Fruit fly (Drosophila melanogaster) whole organism, embryonic: ENCODE measurements around the gene Crg-1.

Source experiments
- CG17359 ChIP-seq: fragments of 200-800 bp; sonication (Bioruptor generic); optimal IDR thresholded peaks from 3 replicates; lab custom pipeline; 2018; ENCODE audit warnings: missing biosample characterization, mild to moderate bottlenecking, missing genetic modification characterization, moderate library complexity
- CG6854 ChIP-seq: fragments of 200-800 bp; sonication (Bioruptor generic); optimal IDR thresholded peaks from 3 replicates; lab custom pipeline; 2017; ENCODE audit warnings: missing biosample characterization, mild to moderate bottlenecking, missing genetic modification characterization
- CG8281 ChIP-seq: fragments of 200-800 bp; sonication (Bioruptor generic); optimal IDR thresholded peaks from 2 replicates; lab custom pipeline; 2018; ENCODE audit warnings: missing biosample characterization, mild to moderate bottlenecking, missing genetic modification characterization, moderate library complexity
- Dad ChIP-seq: fragments of 200-800 bp; sonication (Bioruptor generic); optimal IDR thresholded peaks from 3 replicates; lab custom pipeline; 2016; ENCODE audit warnings: missing biosample characterization, missing genetic modification characterization
- Dp ChIP-seq: fragments of 200-800 bp; sonication (Bioruptor generic); optimal IDR thresholded peaks from 2 replicates; lab custom pipeline; 2018; ENCODE audit warnings: missing biosample characterization, mild to moderate bottlenecking, missing genetic modification characterization, moderate library complexity
- Gug ChIP-seq: fragments of 200-800 bp; sonication (Bioruptor generic); IDR thresholded peaks from 4 replicates; pipeline ENCODE4 v1.3.6; 2022; ENCODE audit warnings: missing biosample characterization, missing genetic modification characterization
- ftz-f1 ChIP-seq: fragments of 200-800 bp; sonication (Bioruptor generic); optimal IDR thresholded peaks from 2 replicates; lab custom pipeline; 2016; ENCODE audit warnings: missing biosample characterization, missing genetic modification characterization
- gcm2 ChIP-seq: fragments of 200-800 bp; sonication (Bioruptor generic); optimal IDR thresholded peaks from 2 replicates; lab custom pipeline; 2016; ENCODE audit warnings: missing biosample characterization, missing genetic modification characterization
- hkb ChIP-seq, 2 experiments: fragments of 200-800 bp in 1 of 2; fragments of >200 bp in 1 of 2; sonication (Bioruptor generic) in 1 of 2; IDR thresholded peaks in 1 of 2; optimal IDR thresholded peaks in 1 of 2; 2 replicates each; pipeline versions ENCODE4 v1.3.6 to Lab custom; 2017 to 2022; ENCODE audit warnings: missing biosample characterization in 1 of 2, missing genetic modification characterization in 1 of 2
- pita ChIP-seq: fragments of 200-800 bp; sonication (Bioruptor generic); optimal IDR thresholded peaks from 2 replicates; lab custom pipeline; 2017; ENCODE audit warnings: missing biosample characterization, mild to moderate bottlenecking, missing genetic modification characterization
- ranshi ChIP-seq: fragments of 200-800 bp; sonication (Bioruptor generic); IDR thresholded peaks from 2 replicates; pipeline ENCODE4 v1.3.6; 2022; ENCODE audit warnings: missing biosample characterization, missing genetic modification characterization
- scrt ChIP-seq: fragments of 200-800 bp; sonication (Bioruptor generic); optimal IDR thresholded peaks from 2 replicates; lab custom pipeline; 2018; ENCODE audit warnings: missing biosample characterization, mild to moderate bottlenecking, missing genetic modification characterization, moderate library complexity
- seq ChIP-seq: fragments of 200-800 bp; sonication (Bioruptor generic); IDR thresholded peaks from 2 replicates; pipeline ENCODE4 v1.3.6; 2022; ENCODE audit warnings: missing biosample characterization, missing genetic modification characterization

DNA sequence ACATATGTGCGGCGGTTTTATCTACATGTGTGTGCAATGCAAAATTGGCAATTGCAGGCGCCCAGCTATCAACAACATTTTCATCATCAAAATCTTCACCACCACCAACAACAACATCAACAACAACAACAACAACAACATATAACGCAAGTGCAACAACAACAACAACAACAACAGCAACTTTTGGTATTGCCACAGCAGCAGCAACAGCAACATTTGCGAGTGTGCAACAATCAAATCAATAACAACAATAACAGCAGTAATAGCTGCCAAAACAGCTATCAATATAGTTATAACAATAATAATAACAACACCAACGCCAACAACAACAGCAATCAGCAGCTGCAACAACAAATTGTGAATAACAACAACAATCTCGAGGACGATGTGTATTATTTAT is 30.6 kb upstream of the Crg-1 start:
- no peak for TF ChIP-seq seq (GFP tag; lab: Robert Waterston, UW)
- TF ChIP-seq CG17359 (tag; lab: Kevin White, UChicago): no peak
- TF ChIP-seq ftz-f1 (GFP tag; lab: Kevin White, UChicago): no peak
- TF ChIP-seq gcm2 (GFP tag; lab: Kevin White, UChicago): no peak
- TF ChIP-seq Gug (GFP tag; lab: Robert Waterston, UW): no peak
- no peak for TF ChIP-seq CG6854 (GFP tag; lab: Kevin White, UChicago)
- no peak for TF ChIP-seq scrt (GFP tag; lab: Kevin White, UChicago)
- TF ChIP-seq hkb (optimal IDR thresholded peaks at IDR 0.05; lab: Kevin White, UChicago): no peak
- TF ChIP-seq hkb (GFP tag; IDR thresholded peaks at IDR 0.05; lab: Robert Waterston, UW): no peak
- TF ChIP-seq ranshi (GFP tag; lab: Robert Waterston, UW): no peak
- TF ChIP-seq pita (GFP tag; lab: Kevin White, UChicago): no peak
- no peak for TF ChIP-seq CG8281
- no peak for TF ChIP-seq Dad (GFP tag; lab: Kevin White, UChicago)
- no peak for TF ChIP-seq Dp (GFP tag; lab: Kevin White, UChicago)
